Worm (Caenorhabditis elegans): ENCODE results near the gene T08E11.1.

Gene T08E11.1

ce11 chrII:1864278-1864677, 28.0 kb downstream of the T08E11.1 start, which contains the start of gene C16C4.17:
Gene C16C4.17 (plus strand): TSS chrII:1864578.
- TF ChIP-seq nhr-102 (tag; optimal IDR thresholded peaks at IDR 0.05), result no peak
- no peak for TF ChIP-seq daf-12 (tag; optimal IDR thresholded peaks at IDR 0.05)
- no peak for TF ChIP-seq set-16 (GFP tag; IDR thresholded peaks at IDR 0.05)
- TF ChIP-seq Y75B8A.6 (GFP tag; IDR thresholded peaks at IDR 0.05), result no peak
- no peak for TF ChIP-seq mxl-2 (GFP tag; conservative IDR thresholded peaks at IDR 0.05)
- TF ChIP-seq unc-39 (tag; optimal IDR thresholded peaks at IDR 0.05), result no peak
- no peak for TF ChIP-seq dmd-6 (GFP tag; IDR thresholded peaks at IDR 0.05)
- TF ChIP-seq lin-15B (tag; optimal IDR thresholded peaks at IDR 0.05), result no peak
- TF ChIP-seq ceh-32 (tag; optimal IDR thresholded peaks at IDR 0.05; ENCODE audit: poor library complexity), result no peak

ce11 chrII:1865683-1866431, 29.6 kb downstream of the T08E11.1 start, which contains the start of gene math-15:
Gene math-15 (plus strand): TSS chrII:1866381.
- TF ChIP-seq aly-2 (tag; optimal IDR thresholded peaks at IDR 0.05), result no peak
- TF ChIP-seq R02D3.7 (tag; optimal IDR thresholded peaks at IDR 0.05), result no peak
- TF ChIP-seq nhr-28 (tag; optimal IDR thresholded peaks at IDR 0.05), result peak; percentile 53
- peak; percentile 72 for TF ChIP-seq pqm-1 (tag; optimal IDR thresholded peaks at IDR 0.05)
- TF ChIP-seq mes-2 (tag; optimal IDR thresholded peaks at IDR 0.05; ENCODE audit: poor library complexity, severe bottlenecking), result no peak
- no peak for TF ChIP-seq gei-8 (GFP tag; optimal IDR thresholded peaks at IDR 0.05)
- no peak for TF ChIP-seq nhr-42 (GFP tag; IDR thresholded peaks at IDR 0.05)
- TF ChIP-seq dmd-9 (GFP tag; IDR thresholded peaks at IDR 0.05), result no peak
- no peak for TF ChIP-seq unc-39 (tag; optimal IDR thresholded peaks at IDR 0.05)
- TF ChIP-seq nhr-76 (tag; optimal IDR thresholded peaks at IDR 0.05), result no peak

DNA sequence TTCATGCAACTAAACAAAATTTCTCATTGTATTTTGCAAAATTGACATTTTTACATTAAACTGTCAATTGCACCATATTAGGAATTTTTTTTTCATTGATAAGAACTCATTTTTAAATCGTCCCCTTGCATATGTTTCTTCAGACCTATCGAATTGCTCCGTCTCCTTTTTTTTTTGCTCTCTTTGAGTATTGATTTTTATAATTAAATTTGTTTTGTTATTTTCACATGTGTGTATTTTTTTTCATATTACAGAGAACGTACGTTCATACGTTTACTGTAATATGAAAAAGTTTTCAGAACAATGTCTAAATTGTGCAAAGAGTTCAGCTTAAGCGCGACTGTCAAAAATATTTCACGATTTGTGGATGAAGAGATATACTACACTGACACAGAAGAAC, 32.8 kb downstream of the T08E11.1 start, which contains the start of gene math-14:
TSS of gene math-14 (plus strand) at position 301 of the 400 bp plus-strand sequence.
- TF ChIP-seq daf-16 (GFP tag; optimal IDR thresholded peaks at IDR 0.05) (no peak), daf-16 (tag; optimal IDR thresholded peaks at IDR 0.05) (peak; percentile 24), ceh-20 (GFP tag; IDR thresholded peaks at IDR 0.05) (no peak)

DNA sequence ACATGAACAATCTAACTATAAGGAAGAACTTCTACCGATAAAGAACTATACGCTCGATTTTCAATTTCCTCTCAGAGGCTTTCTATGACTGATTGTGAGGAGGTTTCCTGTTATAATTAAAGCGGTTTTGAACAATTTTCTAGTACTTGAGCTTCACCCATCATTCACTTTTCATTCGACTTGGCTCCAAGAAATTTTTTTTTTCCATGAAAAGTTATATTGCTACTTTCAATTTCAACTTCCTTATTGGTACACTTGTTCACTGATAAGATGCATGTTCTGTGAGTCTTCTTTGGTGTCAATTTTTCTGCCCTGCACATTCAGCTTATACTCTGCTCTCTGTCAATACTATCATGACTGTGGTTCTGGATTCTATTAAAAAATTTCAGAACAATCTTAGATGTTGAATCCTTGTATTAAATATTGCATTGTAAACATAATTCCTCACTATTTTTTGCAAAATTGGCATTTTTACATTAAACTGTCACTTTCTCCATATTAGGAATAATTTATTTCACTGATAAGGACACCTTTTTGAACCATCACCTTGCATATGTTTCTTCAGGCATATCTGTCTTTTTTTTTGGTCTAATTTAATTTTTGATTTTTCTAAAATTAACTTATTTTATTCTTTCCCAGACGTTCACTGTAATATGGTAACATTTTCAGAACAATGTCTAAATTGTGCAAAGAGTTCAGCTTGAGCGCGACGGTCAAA, 34.7 kb downstream of the T08E11.1 start, which contains the start of gene math-10:
TSS of gene math-10 (plus strand) at position 668 of the 718 bp plus-strand sequence.
- TF ChIP-seq lin-13 (GFP tag; optimal IDR thresholded peaks at IDR 0.05) (no peak), hlh-11 (tag; optimal IDR thresholded peaks at IDR 0.05) (peak; percentile 54), ceh-44 (GFP tag; IDR thresholded peaks at IDR 0.05) (no peak), nhr-28 (tag; optimal IDR thresholded peaks at IDR 0.05) (peak; percentile 33), pqm-1 (tag; optimal IDR thresholded peaks at IDR 0.05) (peak; percentile 8), F10B5.3 (tag; optimal IDR thresholded peaks at IDR 0.05) (no peak), spr-3 (GFP tag; optimal IDR thresholded peaks at IDR 0.05) (no peak), hif-1 (tag; optimal IDR thresholded peaks at IDR 0.05) (no peak), unc-62 (GFP tag; optimal IDR thresholded peaks at IDR 0.05 in 1 of 2) (peak in 1 of 2 experiments; percentile 79), unc-62 (tag; optimal IDR thresholded peaks at IDR 0.05) (no peak), mxl-3 (GFP tag; optimal IDR thresholded peaks at IDR 0.05) (no peak), dmd-6 (GFP tag; IDR thresholded peaks at IDR 0.05) (peak; percentile 55), snpc-4 (tag; optimal IDR thresholded peaks at IDR 0.05) (no peak)

DNA sequence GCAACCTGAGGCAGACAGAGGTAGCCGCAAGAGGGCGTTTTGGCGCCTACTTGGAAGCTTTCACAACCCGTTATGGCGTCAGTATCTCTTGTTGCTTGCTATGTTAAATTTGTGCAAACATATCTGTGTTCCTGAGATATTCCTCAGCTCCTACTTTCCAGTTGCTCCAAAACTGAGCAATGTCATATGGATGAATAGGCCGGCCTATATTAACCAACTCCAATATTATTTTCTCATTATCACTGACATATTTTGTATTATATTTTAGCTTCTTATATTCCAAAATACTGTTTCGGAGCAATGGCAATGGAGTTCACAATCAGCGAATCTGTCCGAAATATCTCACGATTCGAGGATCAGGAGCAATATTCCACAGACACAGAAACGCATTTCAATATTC, 39.4 kb downstream of the T08E11.1 start, which contains the start of gene math-13:
TSS of gene math-13 (plus strand) at position 301 of the 400 bp plus-strand sequence.
- TF ChIP-seq ctbp-1 (GFP tag; IDR thresholded peaks at IDR 0.05) (no peak), mxl-3 (GFP tag; optimal IDR thresholded peaks at IDR 0.05) (no peak), lin-38 (GFP tag; IDR thresholded peaks at IDR 0.05) (no peak), nhr-111 (GFP tag; optimal IDR thresholded peaks at IDR 0.05) (no peak), snpc-4 (tag; optimal IDR thresholded peaks at IDR 0.05) (no peak), T26A8.4 (GFP tag; IDR thresholded peaks at IDR 0.05) (no peak), unc-130 (GFP tag; optimal IDR thresholded peaks at IDR 0.05) (no peak)
